Comparison of ENCODE assay signal across 5 worm cellular contexts in genomic region chrX:17539968-17540367, ce11.
TF ChIP-seq lines count a peak whose summit lies in the region.

No protein-coding gene starts in this region.

TF ChIP-seq in whole organism, L1 larva, 84 proteins besides CTCF, POLR2A, EP300 and RAD21 (continues in another document):
- TF ChIP-seq C34B4.2 (tag; optimal IDR thresholded peaks at IDR 0.05; lab: Kevin White, UChicago) (no peak), pax-3 (tag; optimal IDR thresholded peaks at IDR 0.05; lab: Kevin White, UChicago) (no peak), nhr-11 (tag; optimal IDR thresholded peaks at IDR 0.05; lab: Kevin White, UChicago) (no peak), fkh-10 (GFP tag; optimal IDR thresholded peaks at IDR 0.05; lab: Kevin White, UChicago) (no peak), egl-13 (tag; optimal IDR thresholded peaks at IDR 0.05; lab: Kevin White, UChicago) (no peak), zag-1 (tag; optimal IDR thresholded peaks at IDR 0.05; lab: Kevin White, UChicago) (no peak), mdl-1 (tag; optimal IDR thresholded peaks at IDR 0.05; lab: Kevin White, UChicago) (peak in 1 of 2 experiments; percentile 67), lin-39 (tag; optimal IDR thresholded peaks at IDR 0.05; lab: Kevin White, UChicago) (no peak), nhr-237 (tag; optimal IDR thresholded peaks at IDR 0.05; lab: Kevin White, UChicago) (no peak), C16A3.4 (tag; optimal IDR thresholded peaks at IDR 0.05; lab: Kevin White, UChicago) (no peak), lin-35 (GFP tag; optimal IDR thresholded peaks at IDR 0.05; lab: Kevin White, UChicago) (peak in 1 of 2 experiments; percentile 35), ztf-11 (tag; optimal IDR thresholded peaks at IDR 0.05; lab: Kevin White, UChicago) (no peak), nhr-19 (GFP tag; conservative IDR thresholded peaks at IDR 0.05; lab: Robert Waterston, UW) (peak; percentile 8; the same call in 1 of the 2 replicates), isw-1 (GFP tag; IDR thresholded peaks at IDR 0.05; lab: Robert Waterston, UW) (no peak), elt-3 (tag; optimal IDR thresholded peaks at IDR 0.05; lab: Kevin White, UChicago) (peak in 2 of 6 experiments; percentile 5 to 77), blmp-1 (tag; optimal IDR thresholded peaks at IDR 0.05; lab: Kevin White, UChicago) (peak; percentile 79), Y116A8C.19 (tag; optimal IDR thresholded peaks at IDR 0.05; lab: Kevin White, UChicago; ENCODE audit: borderline replicate concordance) (no peak), snu-23 (GFP tag; optimal IDR thresholded peaks at IDR 0.05; lab: Kevin White, UChicago) (peak; percentile 41)

TF ChIP-seq in whole organism, L2 larva, 48 proteins besides CTCF, POLR2A, EP300 and RAD21 (continues in another document):
- peak; percentile 62 for TF ChIP-seq nhr-25 (tag; optimal IDR thresholded peaks at IDR 0.05; lab: Kevin White, UChicago)
- no peak for TF ChIP-seq blmp-1 (tag; optimal IDR thresholded peaks at IDR 0.05; lab: Kevin White, UChicago; ENCODE audit: insufficient read depth)
- TF ChIP-seq aly-2 (tag; optimal IDR thresholded peaks at IDR 0.05; lab: Kevin White, UChicago), result no peak
- no peak for TF ChIP-seq elt-1 (tag; optimal IDR thresholded peaks at IDR 0.05; lab: Kevin White, UChicago)
- TF ChIP-seq R02D3.7 (tag; optimal IDR thresholded peaks at IDR 0.05; lab: Kevin White, UChicago), result no peak
- peak; percentile 21 for TF ChIP-seq sma-9 (GFP tag; optimal IDR thresholded peaks at IDR 0.05; lab: Kevin White, UChicago)
- TF ChIP-seq sma-9 (tag; optimal IDR thresholded peaks at IDR 0.05; lab: Kevin White, UChicago), result no peak
- TF ChIP-seq dmd-4 (tag; optimal IDR thresholded peaks at IDR 0.05; lab: Kevin White, UChicago), result no peak
- no peak for TF ChIP-seq nhr-12 (tag; optimal IDR thresholded peaks at IDR 0.05; lab: Kevin White, UChicago)
- TF ChIP-seq gmeb-1 (tag; optimal IDR thresholded peaks at IDR 0.05; lab: Kevin White, UChicago), result no peak
- no peak for TF ChIP-seq nhr-77 (tag; optimal IDR thresholded peaks at IDR 0.05; lab: Kevin White, UChicago)
- peak; percentile 17 for TF ChIP-seq ceh-16 (tag; optimal IDR thresholded peaks at IDR 0.05; lab: Kevin White, UChicago)
- TF ChIP-seq alr-1 (tag; optimal IDR thresholded peaks at IDR 0.05; lab: Kevin White, UChicago), result no peak
- no peak for TF ChIP-seq peb-1 (tag; optimal IDR thresholded peaks at IDR 0.05; lab: Kevin White, UChicago)
- TF ChIP-seq nhr-21 (tag; optimal IDR thresholded peaks at IDR 0.05; lab: Kevin White, UChicago), result peak; percentile 54
- no peak for TF ChIP-seq F13H6.1 (tag; optimal IDR thresholded peaks at IDR 0.05; lab: Kevin White, UChicago)
- TF ChIP-seq mdl-1 (tag; optimal IDR thresholded peaks at IDR 0.05; lab: Kevin White, UChicago), result peak; percentile 28 to 46
- peak; percentile 21 for TF ChIP-seq fos-1 (tag; optimal IDR thresholded peaks at IDR 0.05; lab: Kevin White, UChicago)
- TF ChIP-seq ztf-11 (tag; optimal IDR thresholded peaks at IDR 0.05; lab: Kevin White, UChicago), result no peak
- no peak for TF ChIP-seq unc-55 (GFP tag; optimal IDR thresholded peaks at IDR 0.05; lab: Kevin White, UChicago)

TF ChIP-seq in whole organism, L3 larva, 47 proteins besides CTCF, POLR2A, EP300 and RAD21:
- TF ChIP-seq nhr-25 (tag; optimal IDR thresholded peaks at IDR 0.05; lab: Kevin White, UChicago) (peak; percentile 73), nhr-28 (tag; optimal IDR thresholded peaks at IDR 0.05; lab: Kevin White, UChicago) (no peak), nhr-43 (tag; optimal IDR thresholded peaks at IDR 0.05; lab: Kevin White, UChicago; ENCODE audit: poor library complexity, severe bottlenecking) (peak; percentile 73), nhr-23 (tag; optimal IDR thresholded peaks at IDR 0.05; lab: Kevin White, UChicago) (peak; percentile 70)

TF ChIP-seq in whole organism, L4 larva, 104 proteins besides CTCF, POLR2A, EP300 and RAD21:
- TF ChIP-seq nhr-48 (tag; optimal IDR thresholded peaks at IDR 0.05; lab: Kevin White, UChicago) (peak; percentile 35), ceh-44 (GFP tag; IDR thresholded peaks at IDR 0.05; lab: Robert Waterston, UW) (no peak), tag-97 (GFP tag; IDR thresholded peaks at IDR 0.05; lab: Robert Waterston, UW) (no peak), mxl-3 (GFP tag; optimal IDR thresholded peaks at IDR 0.05; lab: Kevin White, UChicago) (peak; percentile 82), mep-1 (tag; optimal IDR thresholded peaks at IDR 0.05; lab: Kevin White, UChicago) (peak; percentile 1), skn-1 (tag; optimal IDR thresholded peaks at IDR 0.05; lab: Kevin White, UChicago) (no peak), ZK337.2 (GFP tag; IDR thresholded peaks at IDR 0.05; lab: Robert Waterston, UW) (no peak), nhr-28 (tag; optimal IDR thresholded peaks at IDR 0.05; lab: Kevin White, UChicago) (peak; percentile 73), mdl-1 (tag; optimal IDR thresholded peaks at IDR 0.05; lab: Kevin White, UChicago) (peak in 1 of 2 experiments; percentile 69), hlh-11 (tag; optimal IDR thresholded peaks at IDR 0.05; lab: Kevin White, UChicago) (peak; percentile 40), hmg-1.1 (GFP tag; IDR thresholded peaks at IDR 0.05; lab: Robert Waterston, UW) (peak; percentile 41; the same call in 1 of the 2 replicates), lir-3 (tag; optimal IDR thresholded peaks at IDR 0.05; lab: Kevin White, UChicago) (no peak), nhr-10 (tag; optimal IDR thresholded peaks at IDR 0.05; lab: Kevin White, UChicago) (no peak), zip-2 (tag; optimal IDR thresholded peaks at IDR 0.05; lab: Kevin White, UChicago) (no peak), nhr-42 (GFP tag; IDR thresholded peaks at IDR 0.05; lab: Robert Waterston, UW) (no peak), hlh-30 (tag; optimal IDR thresholded peaks at IDR 0.05; lab: Kevin White, UChicago; ENCODE audit: insufficient read depth) (peak; percentile 77), Y48G9A.11 (GFP tag; IDR thresholded peaks at IDR 0.05; lab: Robert Waterston, UW) (no peak), daf-8 (GFP tag; IDR thresholded peaks at IDR 0.05; lab: Robert Waterston, UW) (no peak), ceh-20 (GFP tag; IDR thresholded peaks at IDR 0.05; lab: Robert Waterston, UW) (no peak)

TF ChIP-seq in whole organism, late embryonic, 69 proteins besides CTCF, POLR2A, EP300 and RAD21:
- TF ChIP-seq lin-11 (tag; optimal IDR thresholded peaks at IDR 0.05; lab: Kevin White, UChicago) (no peak), hlh-30 (tag; optimal IDR thresholded peaks at IDR 0.05; lab: Kevin White, UChicago; ENCODE audit: insufficient read depth) (peak; percentile 13)

Comparison
In these comparisons a context has a peak if more than half of its experiments do, and no peak if none do; other contexts are left out.
1. Of the 29 proteins assayed by ChIP-seq in both whole organism, L4 larva and whole organism, L1 larva: peak only in whole organism, L4 larva: nhr-28; only in whole organism, L1 larva: none; in both: mep-1; in neither: 26; mixed calls (peak in some experiments, not most) for 1.